Worm (Caenorhabditis elegans): ENCODE measurements around the gene efr-3.
A peak's percentile ranks its signal among the peaks of the same experiment; 100 is the strongest.

Gene efr-3

DNA sequence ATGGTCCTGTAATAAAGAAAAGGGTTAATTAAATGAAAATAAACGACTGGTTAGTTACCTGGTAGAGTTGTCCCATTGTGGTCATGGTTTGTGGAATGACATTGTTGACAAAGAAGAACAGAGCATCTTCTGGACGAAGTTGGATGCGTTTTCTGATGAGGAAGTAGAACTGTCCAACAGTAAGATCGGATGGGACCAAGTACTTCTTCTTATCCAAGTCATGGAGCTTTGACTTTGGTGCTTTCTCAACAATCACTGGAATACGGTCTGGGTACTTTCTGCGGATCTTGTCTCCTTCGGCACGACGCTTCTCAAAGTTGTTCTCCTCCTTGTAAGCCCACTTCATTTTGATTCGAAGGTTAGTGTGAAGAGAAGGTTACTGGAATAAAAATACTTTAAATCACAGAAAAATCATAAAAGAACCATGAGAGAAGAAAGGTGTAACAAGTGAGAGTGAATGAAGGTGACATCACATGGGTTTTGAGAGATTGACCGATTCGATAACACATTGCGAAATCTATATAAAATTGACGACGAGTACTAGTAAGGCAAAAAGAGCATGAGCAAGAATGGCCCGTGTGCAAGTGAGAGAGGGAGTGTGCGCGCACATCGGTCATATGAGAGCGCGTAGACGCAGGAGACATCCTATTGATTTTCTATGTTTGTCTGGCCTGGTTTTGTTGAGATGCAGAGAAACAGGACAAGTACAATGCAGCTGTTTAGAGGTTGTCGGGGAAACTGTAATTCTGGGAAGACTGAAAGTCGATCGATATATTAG lies 26.6 kb upstream of the efr-3 start, which contains the start of gene lgg-1 (continued):
- peak; percentile 23 for TF ChIP-seq dpl-1 (GFP tag; optimal IDR thresholded peaks at IDR 0.05)
- TF ChIP-seq daf-16 (GFP tag; optimal IDR thresholded peaks at IDR 0.05) = no peak
- peak; percentile 44 for TF ChIP-seq daf-16 (tag; optimal IDR thresholded peaks at IDR 0.05)
- 0 out of 2 replicates have a peak, but pooled peaks have one; percentile 37 for TF ChIP-seq ctbp-1 (GFP tag; IDR thresholded peaks at IDR 0.05)
- no peak for TF ChIP-seq R02D3.7 (tag; optimal IDR thresholded peaks at IDR 0.05)
- TF ChIP-seq skn-1 (tag; optimal IDR thresholded peaks at IDR 0.05) = no peak
- no peak for TF ChIP-seq F26F4.8 (GFP tag; conservative IDR thresholded peaks at IDR 0.05)
- peak; percentile 65; the same call in 1 of the 2 replicates for TF ChIP-seq daf-19 (GFP tag; conservative IDR thresholded peaks at IDR 0.05)
- TF ChIP-seq fkh-10 (GFP tag; optimal IDR thresholded peaks at IDR 0.05) = peak; percentile 43
- peak; percentile 89 for TF ChIP-seq zfp-3 (GFP tag; conservative IDR thresholded peaks at IDR 0.05)
- no peak for TF ChIP-seq ceh-62 (tag; optimal IDR thresholded peaks at IDR 0.05)
- TF ChIP-seq hlh-11 (tag; optimal IDR thresholded peaks at IDR 0.05) = peak; percentile 71
- TF ChIP-seq lin-1 (GFP tag; IDR thresholded peaks at IDR 0.05) = 0 out of 2 replicates have a peak, but pooled peaks have one; percentile 8
- TF ChIP-seq ceh-32 (tag; optimal IDR thresholded peaks at IDR 0.05; ENCODE audit: poor library complexity) = no peak
- TF ChIP-seq T20F7.1 (GFP tag; optimal IDR thresholded peaks at IDR 0.05) = no peak
- no peak for TF ChIP-seq ztf-11 (tag; optimal IDR thresholded peaks at IDR 0.05)
- TF ChIP-seq ceh-28 (tag; optimal IDR thresholded peaks at IDR 0.05) = peak; percentile 82
- TF ChIP-seq spr-3 (GFP tag; optimal IDR thresholded peaks at IDR 0.05) = peak; percentile 17
- no peak for TF ChIP-seq nhr-41 (GFP tag; IDR thresholded peaks at IDR 0.05)
- TF ChIP-seq saeg-2 (GFP tag; IDR thresholded peaks at IDR 0.05) = 0 out of 2 replicates have a peak, but pooled peaks have one; percentile 19
- TF ChIP-seq mxl-2 (GFP tag; conservative IDR thresholded peaks at IDR 0.05) = no peak
- no peak; the same call in 1 of the 2 replicates for TF ChIP-seq tra-1 (GFP tag; IDR thresholded peaks at IDR 0.05)
- no peak for TF ChIP-seq zag-1 (tag; optimal IDR thresholded peaks at IDR 0.05)
- peak; percentile 39 for TF ChIP-seq spr-1 (tag; optimal IDR thresholded peaks at IDR 0.05)
- TF ChIP-seq Y75B8A.6 (GFP tag; IDR thresholded peaks at IDR 0.05) = peak; percentile 53; the same call in 1 of the 2 replicates
- TF ChIP-seq ces-1 (GFP tag; optimal IDR thresholded peaks at IDR 0.05) = no peak
- peak; percentile 61 to 67 for TF ChIP-seq lsy-2 (tag; optimal IDR thresholded peaks at IDR 0.05)
- TF ChIP-seq nhr-76 (tag; optimal IDR thresholded peaks at IDR 0.05) = no peak
- TF ChIP-seq nhr-111 (GFP tag; optimal IDR thresholded peaks at IDR 0.05) = no peak
- no peak for TF ChIP-seq daf-8 (GFP tag; IDR thresholded peaks at IDR 0.05)
- no peak for TF ChIP-seq lir-3 (tag; optimal IDR thresholded peaks at IDR 0.05)
- peak; percentile 75 for TF ChIP-seq egl-43 (GFP tag; IDR thresholded peaks at IDR 0.05)
- TF ChIP-seq unc-130 (GFP tag; optimal IDR thresholded peaks at IDR 0.05) = no peak
- TF ChIP-seq nhr-48 (tag; optimal IDR thresholded peaks at IDR 0.05) = no peak
- TF ChIP-seq Y5F2A.4 (GFP tag; optimal IDR thresholded peaks at IDR 0.05) = no peak
- TF ChIP-seq tag-97 (GFP tag; IDR thresholded peaks at IDR 0.05) = no peak
- TF ChIP-seq nhr-102 (tag; optimal IDR thresholded peaks at IDR 0.05) = peak; percentile 12
- TF ChIP-seq snpc-4 (tag; optimal IDR thresholded peaks at IDR 0.05) = no peak
- no peak for TF ChIP-seq F49E8.2 (tag; optimal IDR thresholded peaks at IDR 0.05; ENCODE audit: borderline replicate concordance)
- TF ChIP-seq pha-4 (GFP tag; IDR thresholded peaks at IDR 0.05) = peak; percentile 67; the same call in 1 of the 2 replicates
- no peak for TF ChIP-seq pha-4 (tag; optimal IDR thresholded peaks at IDR 0.05)
- TF ChIP-seq lim-7 (GFP tag; IDR thresholded peaks at IDR 0.05) = 0 out of 2 replicates have a peak, but pooled peaks have one; percentile 39
- peak; percentile 2; the same call in 1 of the 2 replicates for TF ChIP-seq madf-9 (GFP tag; conservative IDR thresholded peaks at IDR 0.05)
- 0 out of 2 replicates have a peak, but pooled peaks have one; percentile 12 for TF ChIP-seq dmd-8 (GFP tag; IDR thresholded peaks at IDR 0.05)
- no peak for TF ChIP-seq daf-12 (tag; optimal IDR thresholded peaks at IDR 0.05)
- no peak for TF ChIP-seq ceh-82 (tag; optimal IDR thresholded peaks at IDR 0.05)
- TF ChIP-seq dve-1 (tag; optimal IDR thresholded peaks at IDR 0.05; ENCODE audit: insufficient read depth) = peak; percentile 45
- TF ChIP-seq nhr-10 (tag; optimal IDR thresholded peaks at IDR 0.05) = peak; percentile 63
- no peak for TF ChIP-seq nhr-237 (tag; optimal IDR thresholded peaks at IDR 0.05)
- no peak; the same call in 1 of the 2 replicates for TF ChIP-seq php-3 (GFP tag; IDR thresholded peaks at IDR 0.05)
